Worm (Caenorhabditis elegans): ENCODE measurements around the gene ZK822.10.
A peak's percentile ranks its signal among the peaks of the same experiment; 100 is the strongest.

ZK822.10 gene

DNA sequence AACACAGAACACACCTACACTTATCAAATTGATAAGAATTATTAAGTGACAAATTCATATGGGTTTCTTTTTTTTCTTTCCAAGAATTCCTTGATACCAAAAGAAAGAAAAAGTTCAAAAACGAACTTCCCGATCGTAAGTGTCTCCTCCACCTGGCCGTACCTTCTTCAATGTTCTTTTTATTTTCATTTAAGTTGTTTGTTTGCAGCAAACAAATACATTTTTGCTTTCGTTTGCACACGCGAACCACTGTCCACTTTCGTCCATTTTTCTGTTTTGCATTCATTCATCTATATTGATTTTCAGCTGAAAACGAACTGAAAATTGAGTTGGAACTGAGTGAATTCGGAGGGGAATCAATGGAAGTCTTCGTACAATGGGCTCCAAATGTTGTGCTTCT, 5.2 kb upstream of the ZK822.10 start, which contains the start of gene VZK822L.2:
VZK822L.2 (plus strand) TSS at position 301 of the 400 bp plus-strand sequence.
- peak; percentile 39 for TF ChIP-seq pqm-1 (tag; optimal IDR thresholded peaks at IDR 0.05)
- no peak for TF ChIP-seq nhr-76 (tag; optimal IDR thresholded peaks at IDR 0.05)
- no peak for TF ChIP-seq sea-2 (GFP tag; optimal IDR thresholded peaks at IDR 0.05)
- no peak for TF ChIP-seq tbx-2 (tag; optimal IDR thresholded peaks at IDR 0.05)
- TF ChIP-seq nhr-237 (tag; optimal IDR thresholded peaks at IDR 0.05), result no peak
- TF ChIP-seq elt-2 (tag; optimal IDR thresholded peaks at IDR 0.05), result peak; percentile 43

DNA sequence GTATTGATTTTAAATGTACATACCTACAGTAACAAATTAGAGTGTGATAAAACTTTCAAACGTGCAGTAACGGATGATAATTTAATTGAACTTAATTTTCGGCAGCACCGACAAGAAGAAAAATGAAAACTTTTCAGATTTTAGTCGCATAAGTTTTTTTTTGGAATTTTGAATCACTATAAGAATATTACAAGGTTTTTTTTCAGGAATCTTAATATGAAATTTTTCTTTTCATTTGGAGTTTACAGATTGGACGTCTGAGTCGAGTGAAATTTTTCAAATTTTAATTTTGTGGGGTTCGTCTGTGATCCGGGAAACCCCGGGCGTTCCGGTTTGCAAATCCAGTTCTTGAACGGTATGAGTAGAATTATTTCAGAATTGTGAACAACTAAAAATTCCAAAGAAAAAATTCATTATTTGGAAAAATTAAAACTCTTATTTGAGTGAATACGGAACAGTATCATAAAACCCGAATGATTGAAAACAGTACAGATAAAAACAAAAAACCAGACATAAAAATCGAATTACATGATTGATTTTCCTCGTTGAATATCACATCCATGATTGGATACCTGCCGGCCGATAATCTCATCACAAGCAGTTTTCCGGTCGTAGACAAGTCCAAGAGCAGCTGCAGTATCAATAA, 3.5 kb upstream of the ZK822.10 start:
- TF ChIP-seq pqm-1 (tag; optimal IDR thresholded peaks at IDR 0.05) (peak; percentile 25), egl-27 (tag; optimal IDR thresholded peaks at IDR 0.05) (no peak), aly-2 (tag; optimal IDR thresholded peaks at IDR 0.05) (peak; percentile 39), elt-2 (tag; optimal IDR thresholded peaks at IDR 0.05) (peak; percentile 44), mml-1 (tag; optimal IDR thresholded peaks at IDR 0.05) (no peak), nhr-25 (tag; optimal IDR thresholded peaks at IDR 0.05) (no peak), nhr-76 (tag; optimal IDR thresholded peaks at IDR 0.05) (no peak), jun-1 (tag; optimal IDR thresholded peaks at IDR 0.05) (no peak)

DNA sequence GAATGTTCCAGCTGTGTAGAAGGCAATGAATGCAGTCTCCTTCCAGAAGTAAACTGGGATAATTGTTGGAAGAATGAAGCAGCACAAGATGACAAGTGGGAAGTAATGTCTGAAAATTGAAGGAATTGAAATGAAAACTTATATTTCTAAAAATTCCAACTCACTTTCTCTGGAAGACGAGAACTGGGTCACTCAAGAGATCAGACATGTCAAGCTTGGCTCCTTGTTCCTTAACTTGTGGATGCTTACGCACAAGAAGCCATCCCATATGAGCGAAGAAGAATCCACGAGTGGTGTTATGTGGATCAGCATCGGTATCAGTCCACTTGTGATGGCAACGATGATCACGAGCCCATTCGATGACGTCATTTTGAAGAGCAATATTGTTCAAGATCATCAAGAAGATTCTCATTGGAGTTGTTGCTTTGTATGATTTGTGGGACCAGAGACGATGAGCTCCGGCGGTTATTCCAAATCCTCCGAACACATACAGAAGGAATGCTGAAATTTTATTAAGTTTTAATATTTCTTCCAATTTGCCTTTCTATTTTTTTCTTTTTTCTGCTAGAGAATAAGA, 2.6 kb upstream of the ZK822.10 start:
- no peak for TF ChIP-seq ztf-11 (tag; optimal IDR thresholded peaks at IDR 0.05)
- TF ChIP-seq ama-1 (optimal IDR thresholded peaks at IDR 0.05), result peak; percentile 31
- TF ChIP-seq nhr-43 (tag; optimal IDR thresholded peaks at IDR 0.05; ENCODE audit: poor library complexity, severe bottlenecking), result no peak
- no peak for TF ChIP-seq ztf-4 (tag; optimal IDR thresholded peaks at IDR 0.05)

ce11 chrIV:11914837-11915737, 1.9 kb upstream of the ZK822.10 start, which contains the start of gene fat-6:
Gene fat-6, minus strand, starts transcription at chrIV:11915687.
- TF ChIP-seq ztf-11 (tag; optimal IDR thresholded peaks at IDR 0.05), result no peak
- TF ChIP-seq skn-1 (tag; optimal IDR thresholded peaks at IDR 0.05), result no peak
- TF ChIP-seq elt-1 (tag; optimal IDR thresholded peaks at IDR 0.05), result no peak
- no peak for TF ChIP-seq nhr-11 (tag; optimal IDR thresholded peaks at IDR 0.05)
- TF ChIP-seq pqm-1 (tag; optimal IDR thresholded peaks at IDR 0.05), result peak; percentile 54
- TF ChIP-seq nhr-67 (tag; optimal IDR thresholded peaks at IDR 0.05), result no peak
- TF ChIP-seq zag-1 (tag; optimal IDR thresholded peaks at IDR 0.05), result no peak
- peak; percentile 37 for TF ChIP-seq nhr-23 (tag; optimal IDR thresholded peaks at IDR 0.05)
- TF ChIP-seq nhr-25 (tag; optimal IDR thresholded peaks at IDR 0.05), result no peak
- peak; percentile 17 for TF ChIP-seq nfya-1 (tag; optimal IDR thresholded peaks at IDR 0.05; ENCODE audit: insufficient read depth)
- TF ChIP-seq nhr-12 (tag; optimal IDR thresholded peaks at IDR 0.05), result no peak
- TF ChIP-seq nhr-43 (tag; optimal IDR thresholded peaks at IDR 0.05; ENCODE audit: poor library complexity, severe bottlenecking), result peak; percentile 20
- peak; percentile 62 for TF ChIP-seq jun-1 (tag; optimal IDR thresholded peaks at IDR 0.05)
- no peak for TF ChIP-seq ceh-82 (tag; optimal IDR thresholded peaks at IDR 0.05)
- peak; percentile 38 for TF ChIP-seq ama-1 (optimal IDR thresholded peaks at IDR 0.05)
- TF ChIP-seq elt-2 (tag; optimal IDR thresholded peaks at IDR 0.05), result peak; percentile 75
- no peak for TF ChIP-seq lin-15B (tag; optimal IDR thresholded peaks at IDR 0.05)

DNA sequence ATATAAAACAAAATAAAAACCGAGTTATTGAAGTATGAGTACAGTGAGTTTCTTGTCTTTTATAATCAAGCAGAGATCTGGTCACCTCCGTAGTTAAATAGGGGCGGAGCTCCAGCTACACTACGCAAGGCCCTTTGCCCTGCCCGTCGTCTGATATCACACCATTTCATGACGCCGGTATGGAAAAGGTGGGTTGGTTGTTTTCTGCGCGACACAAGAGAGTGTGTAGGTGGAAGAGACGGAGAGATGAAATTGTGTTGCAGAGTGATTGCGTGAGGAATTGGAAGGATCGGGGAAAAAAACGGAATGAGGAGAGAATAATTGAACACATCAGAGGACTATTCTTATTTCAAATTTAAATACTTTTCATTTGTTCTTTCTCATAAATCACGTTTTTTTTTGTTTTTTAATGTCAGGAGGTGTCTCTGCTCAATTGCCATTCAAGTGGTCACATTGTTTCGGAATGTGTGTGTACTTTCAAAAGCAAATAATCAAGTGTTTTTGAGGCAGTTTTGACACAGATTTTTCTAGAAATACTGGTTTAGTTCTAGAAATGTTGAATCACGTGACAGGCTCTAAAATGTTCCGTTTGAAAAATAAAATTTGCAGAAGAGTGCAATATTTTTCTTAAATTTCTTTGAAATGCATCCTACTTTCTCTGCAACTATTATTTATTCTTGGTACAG, 1.0 kb upstream of the ZK822.10 start, which contains the start of gene ZK822.9:
ZK822.9 (plus strand) TSS at position 180 of the 686 bp plus-strand sequence.
- TF ChIP-seq ceh-9 (tag; optimal IDR thresholded peaks at IDR 0.05), result no peak
- no peak for TF ChIP-seq ceh-82 (tag; optimal IDR thresholded peaks at IDR 0.05)
- no peak for TF ChIP-seq nhr-67 (tag; optimal IDR thresholded peaks at IDR 0.05)
- TF ChIP-seq skn-1 (tag; optimal IDR thresholded peaks at IDR 0.05), result no peak
- TF ChIP-seq nhr-77 (tag; optimal IDR thresholded peaks at IDR 0.05), result no peak
- TF ChIP-seq ama-1 (optimal IDR thresholded peaks at IDR 0.05), result peak; percentile 42
- TF ChIP-seq elt-3 (tag; optimal IDR thresholded peaks at IDR 0.05), result no peak
- TF ChIP-seq pha-4 (tag; optimal IDR thresholded peaks at IDR 0.05), result peak; percentile 73
- peak; percentile 69 for TF ChIP-seq elt-2 (tag; optimal IDR thresholded peaks at IDR 0.05)
- peak; percentile 7 for TF ChIP-seq nhr-23 (tag; optimal IDR thresholded peaks at IDR 0.05)
- TF ChIP-seq sea-2 (GFP tag; optimal IDR thresholded peaks at IDR 0.05), result no peak
- TF ChIP-seq mdl-1 (tag; optimal IDR thresholded peaks at IDR 0.05), result no peak
- TF ChIP-seq nhr-28 (tag; optimal IDR thresholded peaks at IDR 0.05), result no peak
- TF ChIP-seq elt-1 (tag; optimal IDR thresholded peaks at IDR 0.05), result no peak
- TF ChIP-seq eor-1 (tag; optimal IDR thresholded peaks at IDR 0.05), result no peak
- TF ChIP-seq egl-27 (tag; optimal IDR thresholded peaks at IDR 0.05), result peak; percentile 12
- TF ChIP-seq pqm-1 (tag; optimal IDR thresholded peaks at IDR 0.05), result peak; percentile 29
